Fruit fly (Drosophila melanogaster): Measurements from ENCODE around the gene bgm.

Gene bgm

DNA sequence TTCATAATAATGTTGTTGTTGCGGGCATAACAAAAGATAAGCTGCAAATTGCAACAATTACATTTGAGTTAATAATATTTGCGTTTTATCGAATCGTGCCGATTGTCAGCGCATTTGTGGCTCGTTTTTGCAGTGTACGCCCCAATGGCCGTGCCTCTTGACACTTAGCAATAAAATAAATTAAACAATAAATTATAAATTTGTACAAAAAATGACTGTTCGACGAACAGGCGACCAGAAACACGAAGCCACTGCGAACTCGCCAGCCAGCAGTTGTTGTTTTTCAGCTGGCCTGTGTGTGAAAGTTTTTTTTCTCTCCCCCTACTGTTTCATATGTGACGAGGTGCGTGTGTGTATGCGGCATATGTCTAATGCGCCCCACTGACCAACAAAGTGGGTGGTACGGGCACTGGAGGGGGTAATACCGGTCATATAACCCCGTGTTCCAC, 12.7 kb downstream of the bgm start (continued):
- TF ChIP-seq ci (GFP tag; IDR thresholded peaks at IDR 0.05): peak; percentile 65; the same call in 2 of the 3 replicates
- no peak for TF ChIP-seq CG13894 (tag; optimal IDR thresholded peaks at IDR 0.05)
- TF ChIP-seq twi (tag; optimal IDR thresholded peaks at IDR 0.05): peak; percentile 93
- peak; percentile 6; the same call in 1 of the 2 replicates for TF ChIP-seq ttk (GFP tag; IDR thresholded peaks at IDR 0.05)
- TF ChIP-seq CG8924 (tag; optimal IDR thresholded peaks at IDR 0.05): peak; percentile 34
- TF ChIP-seq Aef1 (GFP tag; IDR thresholded peaks at IDR 0.05): peak; percentile 42; the same call in 2 of the 3 replicates
- TF ChIP-seq croc (GFP tag; conservative IDR thresholded peaks at IDR 0.05): no peak
- no peak for TF ChIP-seq sens-2 (GFP tag; IDR thresholded peaks at IDR 0.05)
- no peak for TF ChIP-seq CG33213 (GFP tag; optimal IDR thresholded peaks at IDR 0.05)
- TF ChIP-seq CG8281 (tag; optimal IDR thresholded peaks at IDR 0.05): no peak
- TF ChIP-seq Eip74EF (GFP tag; optimal IDR thresholded peaks at IDR 0.05): no peak
- TF ChIP-seq hkb (optimal IDR thresholded peaks at IDR 0.05): no peak
- TF ChIP-seq hkb (GFP tag; IDR thresholded peaks at IDR 0.05): no peak
- TF ChIP-seq row (GFP tag; IDR thresholded peaks at IDR 0.05): no peak
- TF ChIP-seq CG15696 (tag; optimal IDR thresholded peaks at IDR 0.05): no peak
- TF ChIP-seq cg (GFP tag; optimal IDR thresholded peaks at IDR 0.05): peak; percentile 37
- no peak for TF ChIP-seq Mrtf (GFP tag; IDR thresholded peaks at IDR 0.05)
- TF ChIP-seq pan (optimal IDR thresholded peaks at IDR 0.05): no peak
- no peak for TF ChIP-seq pan (GFP tag; optimal IDR thresholded peaks at IDR 0.05 in 1 of 2, IDR thresholded peaks at IDR 0.05 in 1 of 2)
- TF ChIP-seq dmrt11E (tag; optimal IDR thresholded peaks at IDR 0.05): no peak
- no peak for TF ChIP-seq zf30C (GFP tag; optimal IDR thresholded peaks at IDR 0.05)
- TF ChIP-seq CG14860 (GFP tag; IDR thresholded peaks at IDR 0.05; ENCODE audit: partially characterized antibody): peak; percentile 46; the same call in 1 of the 3 replicates
- no peak for TF ChIP-seq odd (GFP tag; optimal IDR thresholded peaks at IDR 0.05)
- no peak for TF ChIP-seq sug (tag; optimal IDR thresholded peaks at IDR 0.05)
- peak; percentile 73 for TF ChIP-seq kni (GFP tag; optimal IDR thresholded peaks at IDR 0.05)
- no peak for TF ChIP-seq CG2199 (GFP tag; IDR thresholded peaks at IDR 0.05)
- no peak for TF ChIP-seq Dip2 (GFP tag; IDR thresholded peaks at IDR 0.05)
- no peak for TF ChIP-seq z (GFP tag; IDR thresholded peaks at IDR 0.05)
- TF ChIP-seq CG4854 (GFP tag; optimal IDR thresholded peaks at IDR 0.05): no peak
- peak; percentile 5; the same call in 1 of the 2 replicates for TF ChIP-seq crol (GFP tag; IDR thresholded peaks at IDR 0.05)
- TF ChIP-seq Ets97D (GFP tag; optimal IDR thresholded peaks at IDR 0.05): no peak
- TF ChIP-seq CG14014 (GFP tag; IDR thresholded peaks at IDR 0.05): 0 out of 2 replicates have a peak, but pooled peaks have one; percentile 18
- peak; percentile 95 for TF ChIP-seq abd-A (tag; optimal IDR thresholded peaks at IDR 0.05)
- TF ChIP-seq Pdp1 (GFP tag; optimal IDR thresholded peaks at IDR 0.05): peak in 1 of 2 experiments; percentile 39
- no peak for TF ChIP-seq lmd (GFP tag; IDR thresholded peaks at IDR 0.05)
- no peak for TF ChIP-seq schlank (tag; optimal IDR thresholded peaks at IDR 0.05)
- TF ChIP-seq CG31224 (GFP tag; IDR thresholded peaks at IDR 0.05): peak; percentile 96
- peak; percentile 32; the same call in 1 of the 2 replicates for TF ChIP-seq vvl (GFP tag; IDR thresholded peaks at IDR 0.05)
- no peak for TF ChIP-seq nmo (GFP tag; optimal IDR thresholded peaks at IDR 0.05)
- TF ChIP-seq lbe (GFP tag; optimal IDR thresholded peaks at IDR 0.05): peak; percentile 9
- TF ChIP-seq Nf-YA (GFP tag; IDR thresholded peaks at IDR 0.05): no peak
- TF ChIP-seq Opbp (GFP tag; IDR thresholded peaks at IDR 0.05; ENCODE audit: partially characterized antibody): 0 out of 3 replicates have a peak, but pooled peaks have one; percentile 28
- TF ChIP-seq CG13624 (GFP tag; optimal IDR thresholded peaks at IDR 0.05): no peak
- no peak for TF ChIP-seq ERR (GFP tag; optimal IDR thresholded peaks at IDR 0.05)
- TF ChIP-seq dimm (GFP tag; IDR thresholded peaks at IDR 0.05): no peak
- no peak for TF ChIP-seq CG8765 (GFP tag; IDR thresholded peaks at IDR 0.05)
- no peak for TF ChIP-seq Hr39 (optimal IDR thresholded peaks at IDR 0.05)
- TF ChIP-seq salm (tag; optimal IDR thresholded peaks at IDR 0.05): peak; percentile 73
- peak; percentile 61 for TF ChIP-seq Med (GFP tag)
- TF ChIP-seq Dll (GFP tag; IDR thresholded peaks at IDR 0.05; ENCODE audit: partially characterized antibody): peak; percentile 26; the same call in 1 of the 4 replicates
- no peak for TF ChIP-seq CG30431 (GFP tag; optimal IDR thresholded peaks at IDR 0.05)

Data from whole organism, embryonic.